Fruit fly (Drosophila melanogaster) whole organism, embryonic: ENCODE data around the gene Sas-4.
A peak's percentile ranks its signal among the peaks of the same experiment; 100 is the strongest.

Experiments used
- Atf6 ChIP-seq: fragments of 200-800 bp; sonication (Bioruptor generic); IDR thresholded peaks from 2 replicates; pipeline ENCODE4 v1.3.6; 2022; ENCODE audit warnings: missing biosample characterization, missing genetic modification characterization
- B-H2 ChIP-seq: fragments of 200-800 bp; sonication (Bioruptor generic); optimal IDR thresholded peaks from 2 replicates; lab custom pipeline; 2018; ENCODE audit warnings: missing biosample characterization, mild to moderate bottlenecking, missing genetic modification characterization
- BtbVII ChIP-seq: fragments of 200-800 bp; sonication (Bioruptor generic); optimal IDR thresholded peaks from 3 replicates; lab custom pipeline; 2017; ENCODE audit warnings: missing biosample characterization, mild to moderate bottlenecking, missing genetic modification characterization
- CG10274 ChIP-seq: fragments of 200-800 bp; sonication (Bioruptor generic); optimal IDR thresholded peaks from 3 replicates; lab custom pipeline; 2017; ENCODE audit warnings: missing biosample characterization, mild to moderate bottlenecking, missing genetic modification characterization
- CG10654 ChIP-seq: fragments of 200-800 bp; sonication (Bioruptor generic); optimal IDR thresholded peaks from 2 replicates; lab custom pipeline; 2016; ENCODE audit warnings: missing biosample characterization, missing genetic modification characterization
- CG11560 ChIP-seq: fragments of 200-800 bp; sonication (Bioruptor generic); IDR thresholded peaks from 3 replicates; pipeline ENCODE4 v1.3.6; 2022; ENCODE audit warnings: missing biosample characterization, missing genetic modification characterization
- CG12104 ChIP-seq: fragments of 200-800 bp; sonication (Bioruptor generic); optimal IDR thresholded peaks from 3 replicates; lab custom pipeline; 2016; ENCODE audit warnings: missing biosample characterization, missing genetic modification characterization
- CG12942 ChIP-seq: fragments of 200-800 bp; sonication (Bioruptor generic); optimal IDR thresholded peaks from 3 replicates; lab custom pipeline; 2016; ENCODE audit warnings: missing biosample characterization, missing genetic modification characterization
- CG16863 ChIP-seq: fragments of 200-800 bp; sonication (Bioruptor generic); optimal IDR thresholded peaks from 3 replicates; lab custom pipeline; 2016; ENCODE audit warnings: missing biosample characterization, missing genetic modification characterization
- CG2202 ChIP-seq: fragments of 200-800 bp; sonication (Bioruptor generic); optimal IDR thresholded peaks from 2 replicates; lab custom pipeline; 2018; ENCODE audit warnings: missing biosample characterization, mild to moderate bottlenecking, missing genetic modification characterization
- CG2678 ChIP-seq: fragments of 200-800 bp; sonication (Bioruptor generic); optimal IDR thresholded peaks from 3 replicates; lab custom pipeline; 2019; ENCODE audit warnings: missing biosample characterization, mild to moderate bottlenecking, missing genetic modification characterization, moderate library complexity
- CG32772 ChIP-seq: fragments of 200-800 bp; sonication (Bioruptor generic); IDR thresholded peaks from 2 replicates; pipeline ENCODE4 v1.3.6; 2022; ENCODE audit warnings: missing biosample characterization, missing genetic modification characterization
- CG33213 ChIP-seq: fragments of 200-800 bp; sonication (Bioruptor generic); optimal IDR thresholded peaks from 3 replicates; lab custom pipeline; 2016; ENCODE audit warnings: missing biosample characterization, missing genetic modification characterization
- CG4617 ChIP-seq: fragments of 200-800 bp; sonication (Bioruptor generic); optimal IDR thresholded peaks from 3 replicates; lab custom pipeline; 2016; ENCODE audit warnings: missing biosample characterization, missing genetic modification characterization, borderline replicate concordance
- CG6654 ChIP-seq: fragments of 200-800 bp; sonication (Bioruptor generic); optimal IDR thresholded peaks from 2 replicates; lab custom pipeline; 2017; ENCODE audit warnings: missing biosample characterization, mild to moderate bottlenecking, missing genetic modification characterization
- CG7357 ChIP-seq: fragments of 200-800 bp; sonication (Bioruptor generic); IDR thresholded peaks from 3 replicates; pipeline ENCODE4 v1.3.6; 2022; ENCODE audit warnings: missing biosample characterization, missing genetic modification characterization
- CG8089 ChIP-seq: fragments of 200-800 bp; sonication (Bioruptor generic); optimal IDR thresholded peaks from 3 replicates; lab custom pipeline; 2016; ENCODE audit warnings: missing biosample characterization, missing genetic modification characterization
- CG9817 ChIP-seq: fragments of 200-800 bp; sonication (Bioruptor generic); optimal IDR thresholded peaks from 2 replicates; lab custom pipeline; 2018; ENCODE audit warnings: missing biosample characterization, mild to moderate bottlenecking, missing genetic modification characterization, moderate library complexity
- Dll ChIP-seq: fragments of 200-800 bp; sonication (Bioruptor generic); IDR thresholded peaks from 4 replicates; pipeline ENCODE4 v1.3.6; 2022; ENCODE audit warnings: missing biosample characterization, missing genetic modification characterization; ENCODE audit not compliant: partially characterized antibody
- Hr78 ChIP-seq, 2 experiments: fragments of 200-800 bp in 1 of 2; fragments of >200 bp in 1 of 2; sonication (Bioruptor generic) in 1 of 2; optimal IDR thresholded peaks; 2 replicates each; lab custom pipeline; 2017 to 2019; ENCODE audit warnings: missing biosample characterization in 2 of 2, missing genetic modification characterization in 2 of 2, mild to moderate bottlenecking in 1 of 2, moderate library complexity in 1 of 2
- Kr ChIP-seq: fragments of 200-800 bp; sonication (Bioruptor generic); optimal IDR thresholded peaks from 2 replicates; lab custom pipeline; 2017; ENCODE audit warnings: missing biosample characterization, mild to moderate bottlenecking, missing genetic modification characterization
- Mad ChIP-seq: fragments of 200-800 bp; sonication (Bioruptor generic); optimal IDR thresholded peaks from 2 replicates; lab custom pipeline; 2016; ENCODE audit warnings: missing biosample characterization, missing genetic modification characterization
- Max ChIP-seq: fragments of 200-800 bp; sonication (Bioruptor generic); optimal IDR thresholded peaks from 2 replicates; lab custom pipeline; 2016; ENCODE audit warnings: missing biosample characterization, mild to moderate bottlenecking, missing genetic modification characterization
- Mrtf ChIP-seq: fragments of 200-800 bp; sonication (Bioruptor generic); IDR thresholded peaks from 3 replicates; pipeline ENCODE4 v1.3.6; 2022; ENCODE audit warnings: missing biosample characterization, missing genetic modification characterization
- NC2α ChIP-seq: fragments of 200-800 bp; sonication (Bioruptor generic); optimal IDR thresholded peaks from 2 replicates; lab custom pipeline; 2016; ENCODE audit warnings: missing biosample characterization, missing genetic modification characterization
- Neu2 ChIP-seq: fragments of 200-800 bp; sonication (Bioruptor generic); optimal IDR thresholded peaks from 3 replicates; lab custom pipeline; 2016; ENCODE audit warnings: missing biosample characterization, missing genetic modification characterization, borderline replicate concordance
- Nf-YA ChIP-seq: fragments of 200-800 bp; sonication (Bioruptor generic); IDR thresholded peaks from 2 replicates; pipeline ENCODE4 v1.3.6; 2022; ENCODE audit warnings: missing biosample characterization, missing genetic modification characterization
- PHDP ChIP-seq: fragments of 200-800 bp; sonication (Bioruptor generic); optimal IDR thresholded peaks from 3 replicates; lab custom pipeline; 2018; ENCODE audit warnings: missing biosample characterization, mild to moderate bottlenecking, missing genetic modification characterization, moderate library complexity
- Pdp1 ChIP-seq, 2 experiments: fragments of 200-800 bp; sonication (Bioruptor generic); optimal IDR thresholded peaks; 3 replicates each; lab custom pipeline; 2016; ENCODE audit warnings: missing biosample characterization in 2 of 2, missing genetic modification characterization in 2 of 2, mild to moderate bottlenecking in 1 of 2, moderate library complexity in 1 of 2
- Sox100B ChIP-seq: fragments of 200-800 bp; sonication (Bioruptor generic); optimal IDR thresholded peaks from 3 replicates; lab custom pipeline; 2018; ENCODE audit warnings: missing biosample characterization, mild to moderate bottlenecking, missing genetic modification characterization
- Trl ChIP-seq, 3 experiments: fragments of >200 bp in 2 of 3; fragments of 200-800 bp in 1 of 3; sonication (Bioruptor generic) in 1 of 3; optimal IDR thresholded peaks; 2 replicates in 1 of 3; 3 replicates in 2 of 3; lab custom pipeline; 2016 to 2017; ENCODE audit warnings: missing biosample characterization in 1 of 3, missing genetic modification characterization in 1 of 3
- Vsx1 ChIP-seq: fragments of 200-800 bp; sonication (Bioruptor generic); optimal IDR thresholded peaks from 2 replicates; lab custom pipeline; 2017; ENCODE audit warnings: missing biosample characterization, mild to moderate bottlenecking, missing genetic modification characterization, missing genetic modification reagents
- ac ChIP-seq: fragments of 200-800 bp; sonication (Bioruptor generic); optimal IDR thresholded peaks from 3 replicates; lab custom pipeline; 2017; ENCODE audit warnings: missing biosample characterization, mild to moderate bottlenecking, missing genetic modification characterization
- al ChIP-seq: fragments of 200-800 bp; sonication (Bioruptor generic); IDR thresholded peaks from 2 replicates; pipeline ENCODE4 v1.3.6; 2022; ENCODE audit warnings: missing biosample characterization, missing genetic modification characterization
- aop ChIP-seq: fragments of 200-800 bp; sonication (Bioruptor generic); IDR thresholded peaks from 2 replicates; pipeline ENCODE4 v1.3.6; 2022; ENCODE audit warnings: missing biosample characterization, missing genetic modification characterization
- chif ChIP-seq, 2 experiments: fragments of 200-800 bp; sonication (Bioruptor generic); optimal IDR thresholded peaks; 3 replicates each; lab custom pipeline; 2016; ENCODE audit warnings: missing biosample characterization in 2 of 2, missing genetic modification characterization in 2 of 2
- danr ChIP-seq: fragments of 200-800 bp; sonication (Bioruptor generic); IDR thresholded peaks from 2 replicates; pipeline ENCODE4 v1.3.6; 2022; ENCODE audit warnings: missing biosample characterization, missing genetic modification characterization
- dati ChIP-seq: fragments of 200-800 bp; sonication (Bioruptor generic); IDR thresholded peaks from 2 replicates; pipeline ENCODE4 v1.3.6; 2022; ENCODE audit warnings: missing biosample characterization, missing genetic modification characterization
- ind ChIP-seq: fragments of 200-800 bp; sonication (Bioruptor generic); optimal IDR thresholded peaks from 3 replicates; lab custom pipeline; 2016; ENCODE audit warnings: missing biosample characterization, missing genetic modification characterization
- mld ChIP-seq: fragments of 200-800 bp; sonication (Bioruptor generic); IDR thresholded peaks from 3 replicates; pipeline ENCODE4 v1.3.6; 2022; ENCODE audit warnings: missing biosample characterization, missing genetic modification characterization; ENCODE audit not compliant: partially characterized antibody
- nerfin-1 ChIP-seq: fragments of 200-800 bp; sonication (Bioruptor generic); optimal IDR thresholded peaks from 3 replicates; lab custom pipeline; 2019; ENCODE audit warnings: missing biosample characterization, mild to moderate bottlenecking, missing genetic modification characterization, moderate library complexity
- nom ChIP-seq: fragments of 200-800 bp; sonication (Bioruptor generic); optimal IDR thresholded peaks from 2 replicates; lab custom pipeline; 2017; ENCODE audit warnings: missing biosample characterization, missing genetic modification characterization, mild to moderate bottlenecking, moderate library complexity, missing genetic modification reagents
- sc ChIP-seq, 3 experiments: fragments of >200 bp in 2 of 3; fragments of 200-800 bp in 1 of 3; sonication (Bioruptor generic) in 1 of 3; optimal IDR thresholded peaks; 2 replicates in 2 of 3; 3 replicates in 1 of 3; lab custom pipeline; 2017; ENCODE audit warnings: mild to moderate bottlenecking in 1 of 3, missing biosample characterization in 1 of 3, missing genetic modification characterization in 1 of 3, missing genetic modification reagents in 1 of 3
- slp2 ChIP-seq: fragments of 200-800 bp; sonication (Bioruptor generic); optimal IDR thresholded peaks from 2 replicates; lab custom pipeline; 2016; ENCODE audit warnings: missing biosample characterization, missing genetic modification characterization
- tgo ChIP-seq: fragments of 200-800 bp; sonication (Bioruptor generic); IDR thresholded peaks from 3 replicates; pipeline ENCODE4 v1.3.6; 2022; ENCODE audit warnings: missing biosample characterization, missing genetic modification characterization
- trh ChIP-seq: fragments of 200-800 bp; sonication (Bioruptor generic); optimal IDR thresholded peaks from 2 replicates; lab custom pipeline; 2016; ENCODE audit warnings: missing biosample characterization, missing genetic modification characterization
- z ChIP-seq: fragments of 200-800 bp; sonication (Bioruptor generic); IDR thresholded peaks from 3 replicates; pipeline ENCODE4 v1.3.6; 2022; ENCODE audit warnings: missing biosample characterization, missing genetic modification characterization

Gene Sas-4

dm6 chr3R:7150544-7151406 lies at the start of gene Sas-4, which contains the start of gene gfzf (continued):
- TF ChIP-seq CG12942 (GFP tag; lab: Kevin White, UChicago) (peak; percentile 63), Kr (no peak), chif (GFP tag; optimal IDR thresholded peaks at IDR 0.05; lab: Kevin White, UChicago) (peak; percentile 50 to 51), slp2 (GFP tag; lab: Kevin White, UChicago) (no peak), CG33213 (GFP tag; lab: Kevin White, UChicago) (peak; percentile 42), CG11560 (tag; lab: Robert Waterston, UW) (no peak; the same call in 1 of the 3 replicates), Pdp1 (GFP tag; optimal IDR thresholded peaks at IDR 0.05; lab: Kevin White, UChicago) (peak; percentile 9 to 58), CG6654 (GFP tag; lab: Kevin White, UChicago) (peak; percentile 47), NC2α (GFP tag; lab: Kevin White, UChicago) (no peak), tgo (GFP tag; lab: Robert Waterston, UW) (peak; percentile 61), Trl (optimal IDR thresholded peaks at IDR 0.05; lab: Kevin White, UChicago) (no peak), Trl (GFP tag; optimal IDR thresholded peaks at IDR 0.05; lab: Kevin White, UChicago) (peak; percentile 39), z (GFP tag; lab: Robert Waterston, UW) (no peak), Sox100B (GFP tag; lab: Kevin White, UChicago) (peak; percentile 37), aop (GFP tag; lab: Robert Waterston, UW) (no peak), Mad (peak; percentile 9), CG7357 (peak; percentile 46; the same call in 1 of the 3 replicates), mld (GFP tag; lab: Robert Waterston, UW) (no peak), CG12104 (GFP tag; lab: Kevin White, UChicago) (peak; percentile 12), Dll (GFP tag; lab: Robert Waterston, UW) (no peak), Atf6 (peak; percentile 38; the same call in 1 of the 2 replicates), Neu2 (no peak), ac (GFP tag; lab: Kevin White, UChicago) (no peak), sc (optimal IDR thresholded peaks at IDR 0.05; lab: Kevin White, UChicago) (no peak), sc (GFP tag; optimal IDR thresholded peaks at IDR 0.05; lab: Kevin White, UChicago) (peak; percentile 8), BtbVII (GFP tag; lab: Kevin White, UChicago) (no peak), trh (GFP tag; lab: Kevin White, UChicago) (no peak), Mrtf (GFP tag; lab: Robert Waterston, UW) (0 out of 3 replicates have a peak, but pooled peaks have one; percentile 37), al (GFP tag; lab: Robert Waterston, UW) (peak; percentile 52; the same call in 1 of the 2 replicates), CG4617 (GFP tag; lab: Kevin White, UChicago) (peak; percentile 81), CG10274 (GFP tag; lab: Kevin White, UChicago) (peak; percentile 37), CG10654 (peak; percentile 54), ind (GFP tag; lab: Kevin White, UChicago) (peak; percentile 72), nerfin-1 (peak; percentile 82), dati (GFP tag; lab: Robert Waterston, UW) (no peak), B-H2 (GFP tag; lab: Kevin White, UChicago) (no peak), CG8089 (GFP tag; lab: Kevin White, UChicago) (peak; percentile 10), Vsx1 (GFP tag; lab: Kevin White, UChicago) (no peak), Hr78 (GFP tag; optimal IDR thresholded peaks at IDR 0.05; lab: Kevin White, UChicago) (no peak), CG32772 (GFP tag; lab: Robert Waterston, UW) (peak; percentile 52; the same call in 1 of the 2 replicates), CG9817 (peak; percentile 60), CG16863 (GFP tag; lab: Kevin White, UChicago) (peak; percentile 8), PHDP (tag; lab: Kevin White, UChicago) (peak; percentile 5), Max (GFP tag; lab: Kevin White, UChicago) (peak; percentile 55), nom (GFP tag; lab: Kevin White, UChicago) (peak; percentile 7), CG2202 (tag; lab: Kevin White, UChicago) (no peak), CG2678 (tag; lab: Kevin White, UChicago) (no peak), Nf-YA (GFP tag; lab: Robert Waterston, UW) (no peak), danr (no peak)
